Fruit fly (Drosophila melanogaster): ENCODE measurements around the gene nol.

- TF ChIP-seq CG7368 (GFP tag; optimal IDR thresholded peaks at IDR 0.05) (peak; percentile 12), Gug (GFP tag; IDR thresholded peaks at IDR 0.05) (peak; percentile 58), Ets96B (tag; optimal IDR thresholded peaks at IDR 0.05) (peak; percentile 38), Sox14 (GFP tag; optimal IDR thresholded peaks at IDR 0.05) (peak; percentile 69), Eip93F (GFP tag; optimal IDR thresholded peaks at IDR 0.05) (no peak), CG6854 (GFP tag; optimal IDR thresholded peaks at IDR 0.05) (no peak), acj6 (GFP tag; optimal IDR thresholded peaks at IDR 0.05) (peak; percentile 62)
Observed at dm6 chr3L:11089805-11090440, 40.7 kb upstream of the nol start.

All from whole organism, prepupa.